Fruit fly (Drosophila melanogaster): ENCODE results near the gene eIF5B.

dm6 chr3L:3394854-3395723 is 65.7 kb downstream of the eIF5B start:
- TF ChIP-seq pan (optimal IDR thresholded peaks at IDR 0.05) (peak; percentile 95), EcR (GFP tag; optimal IDR thresholded peaks at IDR 0.05) (peak in 1 of 2 experiments; percentile 62), usp (GFP tag; optimal IDR thresholded peaks at IDR 0.05) (no peak)
